Worm (Caenorhabditis elegans) whole organism, midembryonic: ENCODE results near the gene elo-1.

ENCODE experiments used
- cog-1 ChIP-seq: sonication (generic microtip); optimal IDR thresholded peaks from 2 replicates; lab custom pipeline; 2016; ENCODE audit warnings: missing genetic modification characterization, missing compliant biosample characterization
- flt-1 ChIP-seq: fragments of 200-800 bp; sonication (Bioruptor generic); IDR thresholded peaks from 2 replicates; pipeline ENCODE4 v1.3.6; 2022; ENCODE audit warnings: missing genetic modification characterization, missing compliant biosample characterization
- ref-1 ChIP-seq: fragments of 200-800 bp; sonication (Bioruptor generic); conservative IDR thresholded peaks from 2 replicates; pipeline ENCODE4 v1.3.6; 2022; ENCODE audit warnings: missing genetic modification reagents, missing genetic modification characterization, missing compliant biosample characterization
- ztf-29 ChIP-seq: fragments of 200-800 bp; sonication (Bioruptor generic); IDR thresholded peaks from 2 replicates; pipeline ENCODE4 v1.3.6; 2022; ENCODE audit warnings: missing genetic modification reagents, missing genetic modification characterization, missing compliant biosample characterization

ce11 chrIV:9480936-9481335 lies 45.2 kb upstream of the elo-1 start, which contains the start of gene cng-3:
- TF ChIP-seq ztf-29 (GFP tag; lab: Robert Waterston, UW) (no peak), cog-1 (tag; lab: Kevin White, UChicago) (no peak), flt-1 (GFP tag; lab: Robert Waterston, UW) (no peak), ref-1 (no peak)
